6 fruit fly cellular contexts compared by ENCODE assay signal in the genomic region with DNA sequence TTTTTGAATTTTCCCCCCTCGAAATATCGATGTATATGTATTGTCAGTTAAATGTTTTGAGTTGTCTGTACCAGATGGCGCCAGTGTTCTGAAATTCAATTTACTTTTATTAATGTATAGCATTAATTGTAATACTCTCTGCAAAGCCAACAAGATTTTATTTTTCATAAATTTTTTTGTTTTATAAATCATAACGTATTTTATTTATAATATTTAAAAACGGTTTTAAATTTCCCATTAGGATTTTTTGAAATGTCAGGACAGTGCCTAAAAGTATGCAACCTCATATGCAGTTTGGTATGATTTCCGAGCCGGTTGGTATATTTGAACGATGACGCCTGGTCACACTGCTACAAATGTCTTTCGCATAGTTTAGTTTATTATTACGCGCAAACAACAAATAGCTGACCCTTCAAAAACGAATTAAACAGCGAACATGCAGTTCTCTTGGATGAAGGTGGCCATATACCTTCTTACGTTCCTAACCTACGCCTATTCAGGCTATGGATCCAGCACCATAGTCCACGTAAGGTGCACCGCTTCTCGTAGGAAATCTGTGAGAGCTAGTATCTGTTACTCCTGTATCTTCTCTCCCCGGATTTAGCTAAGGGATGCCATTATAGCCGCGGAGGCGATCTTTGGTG.
TF ChIP-seq lines count a peak whose summit lies in the region.

A gene (minus strand): TSS at position 14 of the 644 bp plus-strand sequence.
A gene (plus strand): TSS at position 313 of the 644 bp plus-strand sequence.

- TF ChIP-seq CTCF in S2 (optimal IDR thresholded peaks at IDR 0.05; lab: Kevin White, UChicago), result peak; percentile 18 to 82
- peak; percentile 95 for TF ChIP-seq CTCF in whole organism, embryonic (GFP tag; optimal IDR thresholded peaks at IDR 0.05; lab: Kevin White, UChicago)

TF ChIP-seq in whole organism, adult, 20 proteins besides CTCF, POLR2A, EP300 and RAD21:
- TF ChIP-seq CG12768 (GFP tag; optimal IDR thresholded peaks at IDR 0.05; lab: Kevin White, UChicago) (no peak), tj (GFP tag; optimal IDR thresholded peaks at IDR 0.05; lab: Kevin White, UChicago) (peak; percentile 73)

TF ChIP-seq in whole organism, embryonic, 481 proteins besides CTCF, POLR2A, EP300 and RAD21 (continues in another document):
- TF ChIP-seq CG18262 (tag; optimal IDR thresholded peaks at IDR 0.05; lab: Kevin White, UChicago) (peak; percentile 35), cg (GFP tag; optimal IDR thresholded peaks at IDR 0.05; lab: Kevin White, UChicago) (peak; percentile 62), Side (GFP tag; optimal IDR thresholded peaks at IDR 0.05; lab: Kevin White, UChicago) (no peak), zfh2 (GFP tag; optimal IDR thresholded peaks at IDR 0.05; lab: Kevin White, UChicago) (no peak), NfI (GFP tag; optimal IDR thresholded peaks at IDR 0.05; lab: Kevin White, UChicago) (no peak), tgo (GFP tag; IDR thresholded peaks at IDR 0.05; lab: Robert Waterston, UW) (no peak), gro (GFP tag; optimal IDR thresholded peaks at IDR 0.05; lab: Kevin White, UChicago) (peak; percentile 10), CG15696 (tag; optimal IDR thresholded peaks at IDR 0.05; lab: Kevin White, UChicago) (peak; percentile 19), CG7928 (GFP tag; optimal IDR thresholded peaks at IDR 0.05; lab: Kevin White, UChicago) (peak; percentile 3), Ets97D (GFP tag; optimal IDR thresholded peaks at IDR 0.05; lab: Kevin White, UChicago) (peak; percentile 25), Atf3 (GFP tag; optimal IDR thresholded peaks at IDR 0.05; lab: Kevin White, UChicago) (no peak), vnd (GFP tag; IDR thresholded peaks at IDR 0.05; lab: Robert Waterston, UW; ENCODE audit: partially characterized antibody) (no peak), z (GFP tag; IDR thresholded peaks at IDR 0.05; lab: Robert Waterston, UW) (no peak), CG1233 (GFP tag; optimal IDR thresholded peaks at IDR 0.05; lab: Kevin White, UChicago) (no peak), Scr (GFP tag; IDR thresholded peaks at IDR 0.05; lab: Robert Waterston, UW; ENCODE audit: partially characterized antibody) (0 out of 2 replicates have a peak, but pooled peaks have one; percentile 34), Dp (GFP tag; optimal IDR thresholded peaks at IDR 0.05; lab: Kevin White, UChicago) (peak; percentile 88), CG9797 (GFP tag; optimal IDR thresholded peaks at IDR 0.05; lab: Kevin White, UChicago) (peak; percentile 83), CG8765 (GFP tag; IDR thresholded peaks at IDR 0.05; lab: Robert Waterston, UW) (no peak), YL-1 (GFP tag; optimal IDR thresholded peaks at IDR 0.05; lab: Kevin White, UChicago) (peak; percentile 40)

TF ChIP-seq in whole organism, prepupa, 60 proteins besides CTCF, POLR2A, EP300 and RAD21:
- no peak for TF ChIP-seq cyc (GFP tag; optimal IDR thresholded peaks at IDR 0.05; lab: Kevin White, UChicago)
- no peak for TF ChIP-seq Gug (GFP tag; IDR thresholded peaks at IDR 0.05; lab: Robert Waterston, UW)
- TF ChIP-seq net (GFP tag; optimal IDR thresholded peaks at IDR 0.05; lab: Kevin White, UChicago), result no peak
- no peak for TF ChIP-seq CG8319 (GFP tag; optimal IDR thresholded peaks at IDR 0.05; lab: Kevin White, UChicago)
- TF ChIP-seq dsx (GFP tag; optimal IDR thresholded peaks at IDR 0.05; lab: Kevin White, UChicago; ENCODE audit: poor library complexity, severe bottlenecking), result no peak
- peak; percentile 7 for TF ChIP-seq esn (GFP tag; optimal IDR thresholded peaks at IDR 0.05; lab: Kevin White, UChicago)
- peak; percentile 60 for TF ChIP-seq Eip78C (GFP tag; lab: Kevin White, UChicago)
- TF ChIP-seq fkh (GFP tag; optimal IDR thresholded peaks at IDR 0.05; lab: Kevin White, UChicago), result peak; percentile 23
- no peak for TF ChIP-seq CG11902 (GFP tag; optimal IDR thresholded peaks at IDR 0.05; lab: Kevin White, UChicago)
- no peak for TF ChIP-seq Smox (GFP tag; optimal IDR thresholded peaks at IDR 0.05; lab: Kevin White, UChicago)
- TF ChIP-seq CG9139 (GFP tag; optimal IDR thresholded peaks at IDR 0.05; lab: Kevin White, UChicago), result no peak
- no peak for TF ChIP-seq CG16779 (tag; optimal IDR thresholded peaks at IDR 0.05; lab: Kevin White, UChicago)
- TF ChIP-seq acj6 (GFP tag; optimal IDR thresholded peaks at IDR 0.05; lab: Kevin White, UChicago), result no peak
- no peak for TF ChIP-seq Lpt (GFP tag; optimal IDR thresholded peaks at IDR 0.05; lab: Kevin White, UChicago)
- peak; percentile 2 for TF ChIP-seq achi (GFP tag; optimal IDR thresholded peaks at IDR 0.05; lab: Kevin White, UChicago)

TF ChIP-seq in whole organism, pupa, 21 proteins besides CTCF, POLR2A, EP300 and RAD21:
- TF ChIP-seq D1 (tag; optimal IDR thresholded peaks at IDR 0.05; lab: Kevin White, UChicago) (peak; percentile 73), CG8301 (tag; optimal IDR thresholded peaks at IDR 0.05; lab: Kevin White, UChicago) (no peak)

TF ChIP-seq in whole organism, wandering third instar larva, 38 proteins besides CTCF, POLR2A, EP300 and RAD21:
- TF ChIP-seq Hnf4 (GFP tag; optimal IDR thresholded peaks at IDR 0.05; lab: Kevin White, UChicago), result no peak
- TF ChIP-seq Myc (optimal IDR thresholded peaks at IDR 0.05; lab: Kevin White, UChicago), result peak; percentile 61
- TF ChIP-seq CG32264 (GFP tag; optimal IDR thresholded peaks at IDR 0.05; lab: Kevin White, UChicago), result no peak
- TF ChIP-seq foxo (GFP tag; optimal IDR thresholded peaks at IDR 0.05; lab: Kevin White, UChicago), result no peak
- no peak for TF ChIP-seq brk (GFP tag; optimal IDR thresholded peaks at IDR 0.05; lab: Kevin White, UChicago)
- no peak for TF ChIP-seq dsf (GFP tag; optimal IDR thresholded peaks at IDR 0.05; lab: Kevin White, UChicago; ENCODE audit: borderline replicate concordance)
